Worm (Caenorhabditis elegans): ENCODE results near the gene F53G2.12.

DNA sequence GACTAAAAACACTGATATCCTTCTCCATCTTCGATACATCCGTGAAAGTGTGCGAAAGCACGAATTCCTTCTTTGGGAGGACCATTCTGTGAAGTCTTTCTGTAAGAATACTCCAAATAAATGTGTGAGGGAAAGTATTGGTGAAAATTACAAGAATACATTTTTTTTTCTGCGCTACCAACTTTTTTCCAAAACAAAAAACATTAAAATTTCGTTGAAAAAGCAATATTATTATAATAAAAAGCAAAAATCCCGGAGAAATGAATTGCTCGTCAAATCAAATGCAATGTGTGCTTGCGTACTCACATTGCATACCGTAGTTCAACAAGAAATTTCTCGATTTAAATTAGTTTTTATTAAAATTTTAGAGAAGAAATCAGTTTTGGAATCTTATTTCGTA, 43.1 kb upstream of the F53G2.12 start, which contains the start of gene bath-13:
- TF ChIP-seq snpc-4 (tag; optimal IDR thresholded peaks at IDR 0.05) (no peak), lin-13 (tag; optimal IDR thresholded peaks at IDR 0.05) (no peak), lsy-2 (tag; optimal IDR thresholded peaks at IDR 0.05) (no peak), sem-2 (GFP tag; optimal IDR thresholded peaks at IDR 0.05) (no peak), unc-62 (GFP tag; optimal IDR thresholded peaks at IDR 0.05) (no peak), unc-120 (tag; optimal IDR thresholded peaks at IDR 0.05; ENCODE audit: poor library complexity, severe bottlenecking) (no peak), pha-4 (tag; optimal IDR thresholded peaks at IDR 0.05) (no peak), elt-1 (tag; optimal IDR thresholded peaks at IDR 0.05; ENCODE audit: borderline replicate concordance, insufficient read depth) (no peak)
